Fruit fly (Drosophila melanogaster) whole organism, embryonic: ENCODE measurements around the gene tmod.

Experiments
- Blimp-1 ChIP-seq: fragments of 200-800 bp; sonication (Bioruptor generic); optimal IDR thresholded peaks from 3 replicates; lab custom pipeline; 2018; ENCODE audit warnings: missing biosample characterization, missing genetic modification characterization, mild to moderate bottlenecking, moderate library complexity, missing genetic modification reagents
- BtbVII ChIP-seq: fragments of 200-800 bp; sonication (Bioruptor generic); optimal IDR thresholded peaks from 3 replicates; lab custom pipeline; 2017; ENCODE audit warnings: missing biosample characterization, mild to moderate bottlenecking, missing genetic modification characterization
- CG10267 ChIP-seq: fragments of 200-800 bp; sonication (Bioruptor generic); optimal IDR thresholded peaks from 2 replicates; lab custom pipeline; 2018; ENCODE audit warnings: missing biosample characterization, mild to moderate bottlenecking, missing genetic modification characterization, moderate library complexity
- CG10565 ChIP-seq: fragments of 200-800 bp; sonication (Bioruptor generic); optimal IDR thresholded peaks from 3 replicates; lab custom pipeline; 2016; ENCODE audit warnings: missing biosample characterization, mild to moderate bottlenecking, missing genetic modification characterization
- CG10959 ChIP-seq: fragments of 200-800 bp; sonication (Bioruptor generic); IDR thresholded peaks from 2 replicates; pipeline ENCODE4 v1.3.6; 2022; ENCODE audit warnings: missing biosample characterization, missing genetic modification characterization
- CG11398 ChIP-seq: fragments of 200-800 bp; sonication (Bioruptor generic); optimal IDR thresholded peaks from 2 replicates; lab custom pipeline; 2016; ENCODE audit warnings: missing biosample characterization, missing genetic modification characterization
- CG15514 ChIP-seq: fragments of 200-800 bp; sonication (Bioruptor generic); optimal IDR thresholded peaks from 3 replicates; lab custom pipeline; 2017; ENCODE audit warnings: missing biosample characterization, missing genetic modification characterization, mild to moderate bottlenecking, moderate library complexity, missing genetic modification reagents
- CG16863 ChIP-seq: fragments of 200-800 bp; sonication (Bioruptor generic); optimal IDR thresholded peaks from 3 replicates; lab custom pipeline; 2016; ENCODE audit warnings: missing biosample characterization, missing genetic modification characterization
- CG7928 ChIP-seq: fragments of 200-800 bp; sonication (Bioruptor generic); optimal IDR thresholded peaks from 2 replicates; lab custom pipeline; 2017; ENCODE audit warnings: missing biosample characterization, mild to moderate bottlenecking, missing genetic modification characterization
- CG7987 ChIP-seq: fragments of 200-800 bp; sonication (Bioruptor generic); optimal IDR thresholded peaks from 2 replicates; lab custom pipeline; 2018; ENCODE audit warnings: missing biosample characterization, mild to moderate bottlenecking, missing genetic modification characterization, moderate library complexity
- CG9215 ChIP-seq: fragments of 200-800 bp; sonication (Bioruptor generic); IDR thresholded peaks from 2 replicates; pipeline ENCODE4 v1.3.6; 2022; ENCODE audit warnings: missing biosample characterization, missing genetic modification characterization
- CrebB ChIP-seq: fragments of 200-800 bp; sonication (Bioruptor generic); optimal IDR thresholded peaks from 3 replicates; lab custom pipeline; 2018; ENCODE audit warnings: missing biosample characterization, mild to moderate bottlenecking, missing genetic modification characterization
- Doc3 ChIP-seq: fragments of 200-800 bp; sonication (Bioruptor generic); IDR thresholded peaks from 3 replicates; pipeline ENCODE4 v1.3.6; 2022; ENCODE audit warnings: missing biosample characterization, missing genetic modification characterization; ENCODE audit not compliant: partially characterized antibody
- Dp ChIP-seq: fragments of 200-800 bp; sonication (Bioruptor generic); optimal IDR thresholded peaks from 2 replicates; lab custom pipeline; 2018; ENCODE audit warnings: missing biosample characterization, mild to moderate bottlenecking, missing genetic modification characterization, moderate library complexity
- E2f1 ChIP-seq: fragments of 200-800 bp; sonication (Bioruptor generic); IDR thresholded peaks from 2 replicates; pipeline ENCODE4 v1.3.6; 2022; ENCODE audit warnings: missing biosample characterization, missing genetic modification characterization
- H15 ChIP-seq: fragments of 200-800 bp; sonication (Bioruptor generic); IDR thresholded peaks from 3 replicates; pipeline ENCODE4 v1.3.6; 2022; ENCODE audit warnings: missing biosample characterization, missing genetic modification characterization
- HLH3B ChIP-seq: fragments of 200-800 bp; sonication (Bioruptor generic); IDR thresholded peaks from 2 replicates; pipeline ENCODE4 v1.3.6; 2022; ENCODE audit warnings: missing biosample characterization, missing genetic modification characterization
- Hr51 ChIP-seq, 2 experiments: fragments of 200-800 bp; sonication (Bioruptor generic); optimal IDR thresholded peaks; 2 replicates in 1 of 2; 3 replicates in 1 of 2; lab custom pipeline; 2016 to 2018; ENCODE audit warnings: missing biosample characterization in 2 of 2, missing genetic modification characterization in 2 of 2, mild to moderate bottlenecking in 1 of 2, moderate library complexity in 1 of 2
- Lim3 ChIP-seq: fragments of 200-800 bp; sonication (Bioruptor generic); IDR thresholded peaks from 2 replicates; pipeline ENCODE4 v1.3.6; 2022; ENCODE audit warnings: missing biosample characterization, missing genetic modification characterization
- MESR4 ChIP-seq: fragments of 200-800 bp; sonication (Bioruptor generic); optimal IDR thresholded peaks from 2 replicates; lab custom pipeline; 2018; ENCODE audit warnings: missing biosample characterization, mild to moderate bottlenecking, missing genetic modification characterization, moderate library complexity
- Mes4 ChIP-seq: fragments of 200-800 bp; sonication (Bioruptor generic); optimal IDR thresholded peaks from 2 replicates; lab custom pipeline; 2016; ENCODE audit warnings: missing biosample characterization, missing genetic modification characterization
- Nf-YA ChIP-seq: fragments of 200-800 bp; sonication (Bioruptor generic); IDR thresholded peaks from 2 replicates; pipeline ENCODE4 v1.3.6; 2022; ENCODE audit warnings: missing biosample characterization, missing genetic modification characterization
- Optix ChIP-seq: fragments of 200-800 bp; sonication (Bioruptor generic); IDR thresholded peaks from 3 replicates; pipeline ENCODE4 v1.3.6; 2022; ENCODE audit warnings: missing biosample characterization, missing genetic modification characterization
- PHDP ChIP-seq: fragments of 200-800 bp; sonication (Bioruptor generic); optimal IDR thresholded peaks from 3 replicates; lab custom pipeline; 2018; ENCODE audit warnings: missing biosample characterization, mild to moderate bottlenecking, missing genetic modification characterization, moderate library complexity
- Pdp1 ChIP-seq, 2 experiments: fragments of 200-800 bp; sonication (Bioruptor generic); optimal IDR thresholded peaks; 3 replicates each; lab custom pipeline; 2016; ENCODE audit warnings: missing biosample characterization in 2 of 2, missing genetic modification characterization in 2 of 2, mild to moderate bottlenecking in 1 of 2, moderate library complexity in 1 of 2
- TFAM ChIP-seq: fragments of 200-800 bp; sonication (Bioruptor generic); optimal IDR thresholded peaks from 2 replicates; lab custom pipeline; 2017; ENCODE audit warnings: missing biosample characterization, missing genetic modification characterization, inconsistent platforms
- bbx ChIP-seq: fragments of 200-800 bp; sonication (Bioruptor generic); IDR thresholded peaks from 2 replicates; pipeline ENCODE4 v1.3.6; 2022; ENCODE audit warnings: missing biosample characterization, missing genetic modification characterization; ENCODE audit not compliant: partially characterized antibody
- bcd ChIP-seq: fragments of 200-800 bp; sonication (Bioruptor generic); optimal IDR thresholded peaks from 2 replicates; lab custom pipeline; 2017; ENCODE audit warnings: missing biosample characterization, mild to moderate bottlenecking, missing genetic modification characterization
- bigmax ChIP-seq: fragments of 200-800 bp; sonication (Bioruptor generic); optimal IDR thresholded peaks from 2 replicates; lab custom pipeline; 2018; ENCODE audit warnings: missing biosample characterization, mild to moderate bottlenecking, missing genetic modification characterization
- bowl ChIP-seq: fragments of 200-800 bp; sonication (Bioruptor generic); IDR thresholded peaks from 2 replicates; pipeline ENCODE4 v1.3.6; 2022; ENCODE audit warnings: missing biosample characterization, missing genetic modification characterization
- btn ChIP-seq: fragments of 200-800 bp; sonication (Bioruptor generic); optimal IDR thresholded peaks from 2 replicates; lab custom pipeline; 2016; ENCODE audit warnings: missing biosample characterization, missing genetic modification characterization
- cas ChIP-seq: fragments of 200-800 bp; sonication (Bioruptor generic); IDR thresholded peaks from 2 replicates; pipeline ENCODE4 v1.3.6; 2022; ENCODE audit warnings: missing biosample characterization, missing genetic modification characterization
- ci ChIP-seq: fragments of 200-800 bp; sonication (Bioruptor generic); IDR thresholded peaks from 3 replicates; pipeline ENCODE4 v1.3.6; 2022; ENCODE audit warnings: missing biosample characterization, missing genetic modification characterization
- dati ChIP-seq: fragments of 200-800 bp; sonication (Bioruptor generic); IDR thresholded peaks from 2 replicates; pipeline ENCODE4 v1.3.6; 2022; ENCODE audit warnings: missing biosample characterization, missing genetic modification characterization
- dpn ChIP-seq, 2 experiments: fragments of 200-800 bp; sonication (Bioruptor generic); optimal IDR thresholded peaks; 3 replicates each; lab custom pipeline; 2016; ENCODE audit warnings: missing biosample characterization in 2 of 2, missing genetic modification characterization in 2 of 2
- emc ChIP-seq: fragments of 200-800 bp; sonication (Bioruptor generic); optimal IDR thresholded peaks from 2 replicates; lab custom pipeline; 2016; ENCODE audit warnings: missing biosample characterization, missing genetic modification characterization
- hb ChIP-seq: fragments of 200-800 bp; sonication (Bioruptor generic); IDR thresholded peaks from 3 replicates; pipeline ENCODE4 v1.3.6; 2022; ENCODE audit warnings: missing biosample characterization, missing genetic modification characterization; ENCODE audit not compliant: partially characterized antibody
- ken ChIP-seq: fragments of 200-800 bp; sonication (Bioruptor generic); IDR thresholded peaks from 3 replicates; pipeline ENCODE4 v1.3.6; 2022; ENCODE audit warnings: missing biosample characterization, missing genetic modification characterization
- klu ChIP-seq: fragments of 200-800 bp; sonication (Bioruptor generic); IDR thresholded peaks from 2 replicates; pipeline ENCODE4 v1.3.6; 2022; ENCODE audit warnings: missing biosample characterization, missing genetic modification characterization
- lola ChIP-seq, 3 experiments: fragments of >200 bp in 2 of 3; fragments of 200-800 bp in 1 of 3; sonication (Bioruptor generic) in 1 of 3; optimal IDR thresholded peaks; 2 replicates each; lab custom pipeline; 2017 to 2019; ENCODE audit warnings: missing biosample characterization in 3 of 3, missing genetic modification characterization in 3 of 3, mild to moderate bottlenecking in 1 of 3, moderate library complexity in 1 of 3
- luna ChIP-seq: fragments of 200-800 bp; sonication (Bioruptor generic); optimal IDR thresholded peaks from 2 replicates; lab custom pipeline; 2016; ENCODE audit warnings: missing biosample characterization, missing genetic modification characterization
- mld ChIP-seq: fragments of 200-800 bp; sonication (Bioruptor generic); IDR thresholded peaks from 3 replicates; pipeline ENCODE4 v1.3.6; 2022; ENCODE audit warnings: missing biosample characterization, missing genetic modification characterization; ENCODE audit not compliant: partially characterized antibody
- org-1 ChIP-seq: fragments of 200-800 bp; sonication (Bioruptor generic); optimal IDR thresholded peaks from 2 replicates; lab custom pipeline; 2017; ENCODE audit warnings: missing biosample characterization, missing genetic modification characterization
- otp ChIP-seq: fragments of 200-800 bp; sonication (Bioruptor generic); IDR thresholded peaks from 3 replicates; pipeline ENCODE4, ENCODE4 v1.3.6; 2022; ENCODE audit warnings: missing biosample characterization, missing genetic modification characterization
- row ChIP-seq: fragments of 200-800 bp; sonication (Bioruptor generic); IDR thresholded peaks from 3 replicates; pipeline ENCODE4 v1.3.6; 2022; ENCODE audit warnings: missing biosample characterization, missing genetic modification characterization
- sr ChIP-seq: fragments of 200-800 bp; sonication (Bioruptor generic); IDR thresholded peaks from 3 replicates; pipeline ENCODE4 v1.3.6; 2022; ENCODE audit warnings: missing biosample characterization, missing genetic modification characterization
- stc ChIP-seq: fragments of 200-800 bp; sonication (Bioruptor generic); IDR thresholded peaks from 2 replicates; pipeline ENCODE4 v1.3.6; 2022; ENCODE audit warnings: missing biosample characterization, missing genetic modification characterization
- tll ChIP-seq, 2 experiments: fragments of 200-800 bp in 1 of 2; fragments of >200 bp in 1 of 2; sonication (Bioruptor generic) in 1 of 2; optimal IDR thresholded peaks; 2 replicates each; lab custom pipeline; 2017 to 2019; ENCODE audit warnings: missing biosample characterization in 2 of 2, missing genetic modification characterization in 2 of 2, mild to moderate bottlenecking in 1 of 2, moderate library complexity in 1 of 2

Gene tmod

dm6 chr3R:30601440-30602256 lies 69.2 kb downstream of the tmod start, which contains the start of the genes CG2246 and CG31021 (continued):
- peak; percentile 57 for TF ChIP-seq stc (GFP tag; lab: Robert Waterston, UW)
- TF ChIP-seq Nf-YA (GFP tag; lab: Robert Waterston, UW): no peak
- no peak for TF ChIP-seq Optix
- peak; percentile 4 for TF ChIP-seq luna (GFP tag; lab: Kevin White, UChicago)
- TF ChIP-seq bowl (GFP tag; lab: Robert Waterston, UW): no peak
- TF ChIP-seq lola (GFP tag; optimal IDR thresholded peaks at IDR 0.05; lab: Kevin White, UChicago): peak in 1 of 3 experiments; percentile 52
- no peak for TF ChIP-seq CG7928 (GFP tag; lab: Kevin White, UChicago)
- TF ChIP-seq CG16863 (GFP tag; lab: Kevin White, UChicago): peak; percentile 63
- no peak; the same call in 1 of the 2 replicates for TF ChIP-seq E2f1 (GFP tag; lab: Robert Waterston, UW)
- TF ChIP-seq dpn (GFP tag; optimal IDR thresholded peaks at IDR 0.05; lab: Kevin White, UChicago): peak; percentile 52 to 59
- TF ChIP-seq PHDP (tag; lab: Kevin White, UChicago): no peak
- peak; percentile 39; the same call in 1 of the 2 replicates for TF ChIP-seq klu (GFP tag; lab: Robert Waterston, UW)
- TF ChIP-seq tll (GFP tag; optimal IDR thresholded peaks at IDR 0.05; lab: Kevin White, UChicago): no peak
- peak; percentile 60 for TF ChIP-seq bcd (GFP tag; lab: Kevin White, UChicago)
- TF ChIP-seq CG11398: no peak
- TF ChIP-seq row (GFP tag; lab: Robert Waterston, UW): peak; percentile 90
- peak; percentile 9 for TF ChIP-seq MESR4
- TF ChIP-seq ken (GFP tag; lab: Robert Waterston, UW): peak; percentile 57; the same call in 1 of the 3 replicates
- no peak for TF ChIP-seq CrebB (tag; lab: Kevin White, UChicago)
- TF ChIP-seq bigmax (GFP tag; lab: Kevin White, UChicago): no peak
- no peak for TF ChIP-seq dati (GFP tag; lab: Robert Waterston, UW)
- no peak for TF ChIP-seq Lim3 (GFP tag; lab: Robert Waterston, UW)
- TF ChIP-seq CG15514 (GFP tag; lab: Kevin White, UChicago): peak; percentile 62
- TF ChIP-seq CG7987 (GFP tag; lab: Kevin White, UChicago): no peak
- TF ChIP-seq cas (GFP tag; lab: Robert Waterston, UW): no peak
- peak; percentile 43 for TF ChIP-seq emc (GFP tag; lab: Kevin White, UChicago)
- TF ChIP-seq H15: no peak
- TF ChIP-seq bbx: peak; percentile 79
- no peak for TF ChIP-seq sr
- 0 out of 3 replicates have a peak, but pooled peaks have one; percentile 73 for TF ChIP-seq hb (GFP tag; lab: Robert Waterston, UW)
- peak; percentile 10 to 63 for TF ChIP-seq Hr51 (GFP tag; optimal IDR thresholded peaks at IDR 0.05; lab: Kevin White, UChicago)
- no peak for TF ChIP-seq CG10959 (GFP tag; lab: Robert Waterston, UW)
- TF ChIP-seq Pdp1 (GFP tag; optimal IDR thresholded peaks at IDR 0.05; lab: Kevin White, UChicago): peak; percentile 61 to 66
- peak; percentile 53 for TF ChIP-seq CG10267 (tag; lab: Kevin White, UChicago)
- TF ChIP-seq Doc3: peak; percentile 69
- peak; percentile 36 for TF ChIP-seq Dp (GFP tag; lab: Kevin White, UChicago)
- peak; percentile 36 for TF ChIP-seq Blimp-1 (GFP tag; lab: Kevin White, UChicago)
- peak; percentile 20 for TF ChIP-seq HLH3B (GFP tag; lab: Robert Waterston, UW)
- TF ChIP-seq CG9215: peak; percentile 60
- no peak for TF ChIP-seq otp
- no peak for TF ChIP-seq TFAM (GFP tag; lab: Kevin White, UChicago)
- no peak for TF ChIP-seq BtbVII (GFP tag; lab: Kevin White, UChicago)
- TF ChIP-seq org-1 (GFP tag; lab: Kevin White, UChicago): no peak
- 0 out of 3 replicates have a peak, but pooled peaks have one; percentile 60 for TF ChIP-seq mld (GFP tag; lab: Robert Waterston, UW)
- no peak for TF ChIP-seq CG10565
- TF ChIP-seq btn (GFP tag; lab: Kevin White, UChicago): no peak
- peak; percentile 44 for TF ChIP-seq Mes4 (GFP tag; lab: Kevin White, UChicago)
- TF ChIP-seq ci (GFP tag; lab: Robert Waterston, UW): peak; percentile 67; the same call in 2 of the 3 replicates
